Worm (Caenorhabditis elegans) whole organism, mixed stage, embryonic: ENCODE data around the gene C41H7.2.

Source experiments
- blmp-1 ChIP-seq: fragments of 150-350 bp; optimal IDR thresholded peaks from 2 replicates; lab custom pipeline; 2014; ENCODE audit warnings: missing biosample characterization, missing genetic modification characterization
- elt-1 ChIP-seq: sonication (generic microtip); optimal IDR thresholded peaks from 2 replicates; lab custom pipeline; 2017; ENCODE audit warnings: missing genetic modification characterization, mild to moderate bottlenecking, missing compliant biosample characterization, antibody characterized with exemption, moderate library complexity, borderline replicate concordance; ENCODE audit not compliant: insufficient read depth
- elt-3 ChIP-seq: fragments of 150-350 bp; optimal IDR thresholded peaks from 2 replicates; lab custom pipeline; 2014; ENCODE audit warnings: missing biosample characterization, missing genetic modification characterization
- hlh-1 ChIP-seq: fragments of 150-350 bp; optimal IDR thresholded peaks from 2 replicates; lab custom pipeline; 2014; ENCODE audit warnings: missing biosample characterization, missing genetic modification reagents, missing genetic modification characterization
- mab-5 ChIP-seq: fragments of 150-350 bp; optimal IDR thresholded peaks from 2 replicates; lab custom pipeline; 2014; ENCODE audit warnings: missing biosample characterization, missing genetic modification characterization
- mep-1 ChIP-seq: fragments of 150-350 bp; optimal IDR thresholded peaks from 2 replicates; lab custom pipeline; 2017; ENCODE audit warnings: missing biosample characterization, missing genetic modification reagents, missing genetic modification characterization, inconsistent platforms
- mls-2 ChIP-seq: sonication (generic microtip); optimal IDR thresholded peaks from 2 replicates; lab custom pipeline; 2016; ENCODE audit warnings: mild to moderate bottlenecking, missing genetic modification characterization, moderate library complexity, missing compliant biosample characterization
- nhr-12 ChIP-seq: fragments of 150-350 bp; optimal IDR thresholded peaks from 2 replicates; lab custom pipeline; 2014; ENCODE audit warnings: missing biosample characterization, missing genetic modification characterization
- nhr-237 ChIP-seq: fragments of 150-350 bp; optimal IDR thresholded peaks from 2 replicates; lab custom pipeline; 2014; ENCODE audit warnings: missing biosample characterization, missing genetic modification characterization
- nhr-28 ChIP-seq: fragments of 150-350 bp; optimal IDR thresholded peaks from 2 replicates; lab custom pipeline; 2014; ENCODE audit warnings: missing biosample characterization, missing genetic modification characterization
- sem-2 ChIP-seq: fragments of 200-800 bp; sonication (Bioruptor generic); optimal IDR thresholded peaks from 2 replicates; lab custom pipeline; 2018; ENCODE audit warnings: mild to moderate bottlenecking, missing genetic modification characterization, missing compliant biosample characterization

DNA sequence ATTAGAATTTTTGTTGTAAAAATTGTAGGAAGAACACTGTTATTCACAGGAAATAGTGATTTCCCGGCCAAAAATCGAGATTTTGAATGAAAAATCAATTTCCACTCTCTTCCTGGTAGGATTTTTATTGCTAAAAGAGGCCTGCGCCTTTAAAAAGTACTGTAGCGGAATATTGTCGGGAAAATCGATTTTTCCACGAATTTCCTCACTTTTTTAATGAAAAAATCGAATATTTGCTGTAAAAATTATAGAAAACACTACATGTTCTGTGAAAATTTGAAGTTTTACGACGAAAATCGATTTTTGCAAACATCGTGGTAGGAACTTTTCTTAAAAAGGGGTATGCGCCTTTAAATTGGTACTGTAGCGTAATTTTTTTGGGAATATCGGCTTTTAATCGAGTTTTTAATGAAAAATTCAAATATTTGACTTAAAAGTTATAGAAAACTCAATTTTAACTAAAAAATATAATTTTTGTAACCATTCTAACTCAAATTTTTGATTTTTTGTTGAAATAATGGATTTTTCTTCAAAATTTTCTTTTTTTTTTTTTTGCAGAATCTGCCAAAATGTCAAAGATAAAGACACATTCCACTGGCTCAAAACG lies 41.8 kb downstream of the C41H7.2 start, which contains the start of gene lin-8:
- TF ChIP-seq nhr-12 (no peak), elt-1 (no peak), nhr-28 (tag; lab: Kevin White, UChicago) (no peak), nhr-237 (tag; lab: Kevin White, UChicago) (no peak), sem-2 (GFP tag; lab: Kevin White, UChicago) (no peak), mab-5 (no peak), mls-2 (tag; lab: Kevin White, UChicago) (no peak), mep-1 (tag; lab: Kevin White, UChicago) (no peak), blmp-1 (tag; lab: Kevin White, UChicago) (no peak), elt-3 (tag; lab: Kevin White, UChicago) (no peak), hlh-1 (tag; lab: Kevin White, UChicago) (no peak)
